Worm (Caenorhabditis elegans): ENCODE measurements around the gene Y75B7AR.1.

- TF ChIP-seq ztf-4 (tag; optimal IDR thresholded peaks at IDR 0.05) (no peak), nhr-6 (tag; optimal IDR thresholded peaks at IDR 0.05) (no peak), mdl-1 (tag; optimal IDR thresholded peaks at IDR 0.05) (peak; percentile 23 to 76), lin-13 (GFP tag; optimal IDR thresholded peaks at IDR 0.05) (no peak), ceh-82 (tag; optimal IDR thresholded peaks at IDR 0.05) (no peak), lsy-2 (tag; optimal IDR thresholded peaks at IDR 0.05) (peak in 1 of 2 experiments; percentile 66), nhr-11 (tag; optimal IDR thresholded peaks at IDR 0.05) (no peak), nhr-10 (tag; optimal IDR thresholded peaks at IDR 0.05) (no peak), aly-2 (tag; optimal IDR thresholded peaks at IDR 0.05) (no peak), mab-5 (tag; optimal IDR thresholded peaks at IDR 0.05) (no peak), ama-1 (optimal IDR thresholded peaks at IDR 0.05) (no peak), sma-9 (GFP tag; optimal IDR thresholded peaks at IDR 0.05) (peak; percentile 42), sma-9 (tag; optimal IDR thresholded peaks at IDR 0.05) (no peak), nhr-25 (tag; optimal IDR thresholded peaks at IDR 0.05) (no peak), nhr-23 (tag; optimal IDR thresholded peaks at IDR 0.05) (no peak)
Observed at ce11 chrV:1366082-1366481, 26.7 kb downstream of the Y75B7AR.1 start.

All from whole organism, L2 larva.